Worm (Caenorhabditis elegans) whole organism, L1 larva: ENCODE results near the gene clec-51.

Experiments
- C04F5.9 ChIP-seq: sonication (generic microtip); optimal IDR thresholded peaks from 2 replicates; lab custom pipeline; 2016; ENCODE audit warnings: missing genetic modification characterization, missing compliant biosample characterization
- C16A3.4 ChIP-seq: fragments of 150-350 bp; optimal IDR thresholded peaks from 2 replicates; lab custom pipeline; 2014; ENCODE audit warnings: missing biosample characterization, missing genetic modification characterization
- C34B4.2 ChIP-seq: sonication (generic microtip); optimal IDR thresholded peaks from 2 replicates; lab custom pipeline; 2017; ENCODE audit warnings: mild to moderate bottlenecking, missing genetic modification characterization, missing compliant biosample characterization
- aha-1 ChIP-seq: fragments of 150-350 bp; optimal IDR thresholded peaks from 2 replicates; lab custom pipeline; 2014; ENCODE audit warnings: missing biosample characterization, missing genetic modification characterization
- alr-1 ChIP-seq: fragments of 200-800 bp; sonication (Bioruptor generic); optimal IDR thresholded peaks from 2 replicates; lab custom pipeline; 2018; ENCODE audit warnings: borderline replicate concordance, mild to moderate bottlenecking, missing genetic modification characterization, missing compliant biosample characterization
- ama-1 ChIP-seq: fragments of 150-350 bp; optimal IDR thresholded peaks from 2 replicates; lab custom pipeline; 2014
- ceh-8 ChIP-seq: fragments of 200-800 bp; sonication (Bioruptor generic); optimal IDR thresholded peaks from 2 replicates; lab custom pipeline; 2018; ENCODE audit warnings: mild to moderate bottlenecking, missing genetic modification characterization, moderate library complexity, missing compliant biosample characterization
- ceh-88 ChIP-seq: fragments of 200-800 bp; sonication (Bioruptor generic); IDR thresholded peaks from 2 replicates; pipeline ENCODE4 v1.3.6; 2022; ENCODE audit warnings: missing genetic modification characterization, missing compliant biosample characterization
- ces-1 ChIP-seq: fragments of 150-350 bp; optimal IDR thresholded peaks from 2 replicates; lab custom pipeline; 2014; ENCODE audit warnings: missing biosample characterization, missing genetic modification reagents, missing genetic modification characterization
- dpl-1 ChIP-seq, 3 experiments: fragments of 150-350 bp in 2 of 3; sonication (generic microtip) in 1 of 3; optimal IDR thresholded peaks; 2 replicates each; lab custom pipeline; 2014 to 2017; ENCODE audit warnings: missing biosample characterization in 3 of 3, missing genetic modification characterization in 3 of 3, missing genetic modification reagents in 3 of 3
- dsc-1 ChIP-seq: sonication (generic microtip); optimal IDR thresholded peaks from 2 replicates; lab custom pipeline; 2016; ENCODE audit warnings: mild to moderate bottlenecking, missing genetic modification characterization, missing compliant biosample characterization
- egl-27 ChIP-seq, 2 experiments: fragments of 150-350 bp in 1 of 2; sonication (generic microtip); optimal IDR thresholded peaks; 3 replicates each; lab custom pipeline; 2017 to 2018; ENCODE audit warnings: missing biosample characterization in 2 of 2, missing genetic modification characterization in 2 of 2, missing genetic modification reagents in 2 of 2
- ets-5 ChIP-seq: fragments of 200-800 bp; sonication (Bioruptor generic); IDR thresholded peaks from 2 replicates; pipeline ENCODE4 v1.3.6; 2022; ENCODE audit warnings: missing genetic modification characterization, missing compliant biosample characterization
- fkh-10 ChIP-seq: sonication (generic microtip); optimal IDR thresholded peaks from 2 replicates; lab custom pipeline; 2017; ENCODE audit warnings: missing biosample characterization, missing genetic modification reagents, missing genetic modification characterization
- hlh-17 ChIP-seq: fragments of 200-800 bp; sonication (Bioruptor generic); optimal IDR thresholded peaks from 2 replicates; lab custom pipeline; 2018; ENCODE audit warnings: missing genetic modification characterization, mild to moderate bottlenecking, missing compliant biosample characterization, moderate library complexity, borderline replicate concordance
- hpl-2 ChIP-seq: fragments of 150-350 bp; optimal IDR thresholded peaks from 2 replicates; lab custom pipeline; 2014; ENCODE audit warnings: missing biosample characterization, missing genetic modification reagents, missing genetic modification characterization
- irx-1 ChIP-seq: sonication (generic microtip); optimal IDR thresholded peaks from 2 replicates; lab custom pipeline; 2016; ENCODE audit warnings: missing genetic modification characterization, missing compliant biosample characterization
- isw-1 ChIP-seq: fragments of 200-800 bp; sonication (Bioruptor generic); IDR thresholded peaks from 2 replicates; pipeline ENCODE4 v1.3.6; 2022; ENCODE audit warnings: missing genetic modification characterization, missing compliant biosample characterization
- lin-13 ChIP-seq: fragments of 150-350 bp; optimal IDR thresholded peaks from 2 replicates; lab custom pipeline; 2014; ENCODE audit warnings: missing biosample characterization, missing genetic modification reagents, missing genetic modification characterization
- lin-14 ChIP-seq: fragments of 200-800 bp; sonication (Bioruptor generic); optimal IDR thresholded peaks from 2 replicates; lab custom pipeline; 2018; ENCODE audit warnings: mild to moderate bottlenecking, missing genetic modification characterization, moderate library complexity, missing compliant biosample characterization
- mdl-1 ChIP-seq, 2 experiments: fragments of 150-350 bp; optimal IDR thresholded peaks; 2 replicates each; lab custom pipeline; 2014 to 2017; ENCODE audit warnings: missing biosample characterization in 2 of 2, missing genetic modification characterization in 2 of 2, inconsistent platforms in 1 of 2
- nhr-20 ChIP-seq: sonication (generic microtip); optimal IDR thresholded peaks from 2 replicates; lab custom pipeline; 2016; ENCODE audit warnings: mild to moderate bottlenecking, missing genetic modification characterization, missing compliant biosample characterization
- nhr-237 ChIP-seq: fragments of 150-350 bp; optimal IDR thresholded peaks from 2 replicates; lab custom pipeline; 2014; ENCODE audit warnings: missing biosample characterization, missing genetic modification characterization
- nhr-71 ChIP-seq: sonication (generic microtip); optimal IDR thresholded peaks from 2 replicates; lab custom pipeline; 2016; ENCODE audit warnings: mild to moderate bottlenecking, missing genetic modification characterization, moderate library complexity, missing compliant biosample characterization
- nhr-77 ChIP-seq: fragments of 150-350 bp; optimal IDR thresholded peaks from 2 replicates; lab custom pipeline; 2014; ENCODE audit warnings: missing biosample characterization, missing genetic modification characterization
- nhr-85 ChIP-seq: sonication (generic microtip); peaks from one replicate; lab custom pipeline; 2016; ENCODE audit warnings: missing genetic modification characterization, inconsistent platforms, missing compliant biosample characterization
- pag-3 ChIP-seq: sonication (generic microtip); optimal IDR thresholded peaks from 2 replicates; lab custom pipeline; 2017; ENCODE audit warnings: missing genetic modification characterization, mild to moderate bottlenecking, missing compliant biosample characterization, antibody characterized with exemption, borderline replicate concordance; ENCODE audit not compliant: insufficient read depth
- snpc-4 ChIP-seq: fragments of 150-350 bp; optimal IDR thresholded peaks from 2 replicates; lab custom pipeline; 2014; ENCODE audit warnings: missing biosample characterization, missing genetic modification characterization
- sox-4 ChIP-seq: sonication (generic microtip); optimal IDR thresholded peaks from 2 replicates; lab custom pipeline; 2016; ENCODE audit warnings: missing genetic modification characterization, missing compliant biosample characterization
- sptf-1 ChIP-seq: fragments of 150-350 bp; optimal IDR thresholded peaks from 2 replicates; lab custom pipeline; 2014; ENCODE audit warnings: missing biosample characterization, missing genetic modification characterization
- tbx-2 ChIP-seq: sonication (generic microtip); optimal IDR thresholded peaks from 2 replicates; lab custom pipeline; 2016; ENCODE audit warnings: missing genetic modification characterization, missing compliant biosample characterization
- tlp-1 ChIP-seq: fragments of 150-350 bp; optimal IDR thresholded peaks from 2 replicates; lab custom pipeline; 2014; ENCODE audit warnings: missing biosample characterization, missing genetic modification characterization
- unc-98 ChIP-seq: fragments of 200-800 bp; sonication (Bioruptor generic); IDR thresholded peaks from 2 replicates; pipeline ENCODE4 v1.3.6; 2022; ENCODE audit warnings: missing genetic modification characterization, missing compliant biosample characterization
- vab-15 ChIP-seq: sonication (generic microtip); optimal IDR thresholded peaks from 2 replicates; lab custom pipeline; 2017; ENCODE audit warnings: missing genotype, mild to moderate bottlenecking, missing genetic modification characterization, missing compliant biosample characterization
- zag-1 ChIP-seq: fragments of 150-350 bp; optimal IDR thresholded peaks from 2 replicates; lab custom pipeline; 2014; ENCODE audit warnings: missing biosample characterization, missing genetic modification characterization
- zip-4 ChIP-seq: fragments of 200-800 bp; sonication (Bioruptor generic); optimal IDR thresholded peaks from 2 replicates; lab custom pipeline; 2018; ENCODE audit warnings: mild to moderate bottlenecking, missing genetic modification characterization, moderate library complexity, missing compliant biosample characterization

The clec-51 gene

ce11 chrIV:8201133-8201532, 37.5 kb upstream of the clec-51 start, which contains the start of gene glrx-22:
Gene glrx-22 (minus strand): TSS chrIV:8201233.
- TF ChIP-seq dpl-1 (GFP tag; optimal IDR thresholded peaks at IDR 0.05; lab: Kevin White, UChicago) (no peak), ces-1 (no peak), ets-5 (GFP tag; lab: Robert Waterston, UW) (no peak), aha-1 (tag; lab: Kevin White, UChicago) (no peak), fkh-10 (GFP tag; lab: Kevin White, UChicago) (no peak), nhr-71 (tag; lab: Kevin White, UChicago) (no peak), lin-13 (GFP tag; lab: Kevin White, UChicago) (no peak), pag-3 (tag; lab: Kevin White, UChicago) (no peak), nhr-20 (tag; lab: Kevin White, UChicago) (no peak), zip-4 (no peak), dsc-1 (no peak), nhr-77 (tag; lab: Kevin White, UChicago) (no peak), hlh-17 (GFP tag; lab: Kevin White, UChicago) (no peak), sptf-1 (tag; lab: Kevin White, UChicago) (no peak), C16A3.4 (tag; lab: Kevin White, UChicago) (no peak), nhr-85 (tag; lab: Kevin White, UChicago) (no peak)

DNA sequence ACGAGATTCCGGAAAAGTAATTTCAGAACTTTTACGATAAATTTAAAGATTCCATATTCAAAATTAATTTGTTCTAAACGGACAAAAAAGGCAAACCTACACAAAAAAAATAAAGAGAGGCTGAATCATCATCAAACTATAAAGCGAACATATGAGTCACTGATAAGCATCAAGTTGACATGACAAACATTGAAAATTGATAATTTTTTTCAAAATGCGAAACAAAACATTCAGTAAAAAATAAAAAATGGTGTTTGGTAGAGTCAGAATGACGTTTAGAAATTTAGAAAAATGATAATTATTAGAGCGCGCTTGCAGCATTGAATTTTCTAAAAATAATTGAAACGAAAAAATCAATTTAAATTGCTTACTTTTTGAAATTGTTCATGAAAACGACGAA, 36.2 kb upstream of the clec-51 start:
- TF ChIP-seq pag-3 (tag; lab: Kevin White, UChicago) (no peak), nhr-237 (tag; lab: Kevin White, UChicago) (no peak)

DNA sequence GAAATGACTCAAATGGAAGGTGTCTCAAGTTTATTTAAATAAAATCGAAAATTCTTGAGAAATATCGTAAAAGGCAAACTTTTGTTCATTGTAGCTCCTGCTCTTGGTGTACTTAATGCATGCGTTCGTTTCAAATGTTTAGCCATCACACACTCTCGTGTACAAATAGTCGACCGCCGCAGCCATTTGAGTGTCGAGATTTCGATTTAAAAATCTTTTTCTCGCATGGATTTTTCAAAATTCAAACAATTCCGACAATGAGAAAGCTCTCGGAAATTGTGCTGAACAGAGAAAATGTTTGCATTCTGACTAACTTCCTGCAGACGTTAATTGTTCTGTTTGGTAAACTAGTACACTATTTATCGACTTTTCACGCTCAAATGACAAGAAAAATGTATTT, 35.7 kb upstream of the clec-51 start:
- TF ChIP-seq alr-1 (tag; lab: Kevin White, UChicago) (no peak), ama-1 (lab: Kevin White, UChicago) (no peak), snpc-4 (no peak), egl-27 (tag; optimal IDR thresholded peaks at IDR 0.05; lab: Kevin White, UChicago) (no peak), lin-14 (GFP tag; lab: Kevin White, UChicago) (no peak), nhr-71 (tag; lab: Kevin White, UChicago) (no peak), ceh-88 (GFP tag; lab: Robert Waterston, UW) (no peak), unc-98 (GFP tag; lab: Robert Waterston, UW) (no peak), sox-4 (tag; lab: Kevin White, UChicago) (no peak), hpl-2 (GFP tag; lab: Kevin White, UChicago) (no peak), zag-1 (tag; lab: Kevin White, UChicago) (no peak), sptf-1 (tag; lab: Kevin White, UChicago) (no peak), tlp-1 (tag; lab: Kevin White, UChicago) (no peak), vab-15 (tag; lab: Kevin White, UChicago) (no peak), pag-3 (tag; lab: Kevin White, UChicago) (no peak), isw-1 (GFP tag; lab: Robert Waterston, UW) (no peak), fkh-10 (GFP tag; lab: Kevin White, UChicago) (no peak)
- TF ChIP-seq, all 84 proteins: peak for 0

DNA sequence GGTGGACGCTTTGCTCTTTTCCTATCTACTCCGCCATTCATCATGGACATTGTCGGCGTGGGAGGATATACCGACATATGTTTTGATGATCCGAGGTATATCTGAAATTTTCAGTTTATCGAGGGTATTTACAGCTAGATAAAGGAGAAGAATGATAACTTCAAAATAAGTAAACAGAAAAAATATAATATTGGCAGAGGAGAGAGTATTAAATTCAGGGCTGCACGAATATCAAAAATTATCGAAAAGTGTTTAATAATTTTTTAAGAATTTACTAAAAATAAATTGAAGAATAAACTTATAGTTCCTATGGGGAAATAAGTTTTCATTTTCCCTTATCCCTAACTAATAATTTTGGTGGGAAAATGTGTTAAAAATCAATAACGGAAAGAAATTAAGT, 35.3 kb upstream of the clec-51 start, which contains the start of gene wsp-1:
TSS of gene wsp-1 (minus strand) at position 101 of the 400 bp plus-strand sequence.
- TF ChIP-seq nhr-77 (tag; lab: Kevin White, UChicago) (no peak), ceh-8 (GFP tag; lab: Kevin White, UChicago) (no peak), mdl-1 (tag; optimal IDR thresholded peaks at IDR 0.05; lab: Kevin White, UChicago) (no peak), sptf-1 (tag; lab: Kevin White, UChicago) (no peak), irx-1 (tag; lab: Kevin White, UChicago) (no peak), tbx-2 (tag; lab: Kevin White, UChicago) (no peak), tlp-1 (tag; lab: Kevin White, UChicago) (no peak), fkh-10 (GFP tag; lab: Kevin White, UChicago) (no peak), C34B4.2 (tag; lab: Kevin White, UChicago) (no peak), C04F5.9 (no peak), zip-4 (no peak), aha-1 (tag; lab: Kevin White, UChicago) (no peak), snpc-4 (no peak)
